Worm (Caenorhabditis elegans) whole organism, midembryonic: ENCODE measurements around the gene evl-14.

Experiments used
- T22C8.4 ChIP-seq: fragments of 200-800 bp; sonication (Bioruptor generic); IDR thresholded peaks from 2 replicates; pipeline ENCODE4 v1.3.6; 2022; ENCODE audit warnings: missing genetic modification characterization, missing compliant biosample characterization
- cog-1 ChIP-seq: sonication (generic microtip); optimal IDR thresholded peaks from 2 replicates; lab custom pipeline; 2016; ENCODE audit warnings: missing genetic modification characterization, missing compliant biosample characterization
- flt-1 ChIP-seq: fragments of 200-800 bp; sonication (Bioruptor generic); IDR thresholded peaks from 2 replicates; pipeline ENCODE4 v1.3.6; 2022; ENCODE audit warnings: missing genetic modification characterization, missing compliant biosample characterization
- klf-2 ChIP-seq: fragments of 200-800 bp; sonication (Bioruptor generic); conservative IDR thresholded peaks from 2 replicates; pipeline ENCODE4 v1.3.6; 2022; ENCODE audit warnings: missing genetic modification reagents, missing genetic modification characterization, missing compliant biosample characterization
- med-1 ChIP-seq: sonication (generic microtip); optimal IDR thresholded peaks from 2 replicates; lab custom pipeline; 2017; ENCODE audit warnings: missing genetic modification characterization, mild to moderate bottlenecking, missing compliant biosample characterization, antibody characterized with exemption, missing genetic modification reagents; ENCODE audit not compliant: insufficient read depth
- ref-1 ChIP-seq: fragments of 200-800 bp; sonication (Bioruptor generic); conservative IDR thresholded peaks from 2 replicates; pipeline ENCODE4 v1.3.6; 2022; ENCODE audit warnings: missing genetic modification reagents, missing genetic modification characterization, missing compliant biosample characterization
- tab-1 ChIP-seq: fragments of 200-800 bp; sonication (Bioruptor generic); IDR thresholded peaks from 2 replicates; pipeline ENCODE4 v1.3.6; 2022; ENCODE audit warnings: missing genetic modification characterization, missing compliant biosample characterization
- ztf-23 ChIP-seq: fragments of 200-800 bp; sonication (Bioruptor generic); IDR thresholded peaks from 2 replicates; pipeline ENCODE4 v1.3.6; 2022; ENCODE audit warnings: missing genetic modification reagents, missing genetic modification characterization, missing compliant biosample characterization
- ztf-29 ChIP-seq: fragments of 200-800 bp; sonication (Bioruptor generic); IDR thresholded peaks from 2 replicates; pipeline ENCODE4 v1.3.6; 2022; ENCODE audit warnings: missing genetic modification reagents, missing genetic modification characterization, missing compliant biosample characterization

Gene evl-14

DNA sequence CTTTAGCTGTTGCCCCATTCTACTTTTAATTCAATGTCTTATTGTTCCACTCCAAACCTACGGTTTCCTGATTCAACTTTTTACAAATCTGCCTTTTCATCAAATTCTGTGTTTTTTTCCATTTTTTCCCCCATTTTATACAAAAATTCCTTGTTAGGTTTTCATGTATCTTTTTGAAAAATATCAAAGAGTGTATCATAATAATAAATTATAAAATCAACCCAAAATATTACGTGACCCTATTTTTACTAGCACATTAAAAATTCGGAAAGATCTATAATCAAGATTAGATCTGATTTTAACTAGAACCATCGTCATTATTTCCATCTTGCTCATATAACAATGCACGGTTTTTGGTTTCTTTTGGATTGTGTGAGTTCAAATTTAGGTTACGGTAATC lies 7.2 kb upstream of the evl-14 start, which contains the start of gene H38K22.6:
H38K22.6 (plus strand) TSS at position 301 of the 400 bp plus-strand sequence.
- TF ChIP-seq klf-2 = no peak

DNA sequence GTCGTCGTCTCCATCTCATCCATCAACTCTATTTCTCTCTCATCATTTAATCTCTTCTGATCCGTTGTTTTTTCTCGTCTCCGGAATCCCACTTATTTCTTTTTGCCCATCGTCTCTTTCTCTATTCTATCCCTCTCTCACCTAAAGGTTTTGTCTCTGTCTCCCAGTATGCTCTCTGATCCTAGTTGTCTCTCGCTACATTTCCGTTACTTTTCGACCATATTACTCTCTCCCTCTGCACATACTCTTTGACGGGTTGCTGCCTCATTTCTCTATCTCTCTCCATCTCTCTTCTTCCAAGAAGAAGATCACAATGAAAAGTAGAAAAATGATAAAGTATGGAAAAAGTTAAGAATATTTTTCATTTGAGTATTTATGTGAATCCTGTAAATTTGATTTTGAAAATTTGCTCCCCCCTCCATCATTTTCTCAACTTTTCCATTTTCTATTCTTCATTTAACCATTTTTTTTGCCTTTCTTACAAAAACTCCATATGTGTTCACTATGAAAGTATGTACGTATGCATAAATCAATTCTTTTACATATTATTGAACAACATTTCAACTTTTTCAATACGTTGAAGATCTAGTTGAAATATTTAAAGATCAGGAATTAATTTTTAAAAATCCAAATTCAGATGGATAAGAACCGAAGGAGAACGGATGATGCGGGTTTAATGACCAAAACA lies 4.3 kb upstream of the evl-14 start, which contains the start of gene tag-131:
tag-131 (plus strand) TSS at position 638 of the 688 bp plus-strand sequence.
- no peak for TF ChIP-seq ztf-29
- TF ChIP-seq T22C8.4 (GFP tag; lab: Robert Waterston, UW) = no peak
- no peak for TF ChIP-seq cog-1 (tag; lab: Kevin White, UChicago)
- no peak for TF ChIP-seq ztf-23 (GFP tag; lab: Robert Waterston, UW)
- no peak for TF ChIP-seq ref-1 (GFP tag; lab: Robert Waterston, UW)
- TF ChIP-seq med-1 (GFP tag; lab: Kevin White, UChicago) = no peak

DNA sequence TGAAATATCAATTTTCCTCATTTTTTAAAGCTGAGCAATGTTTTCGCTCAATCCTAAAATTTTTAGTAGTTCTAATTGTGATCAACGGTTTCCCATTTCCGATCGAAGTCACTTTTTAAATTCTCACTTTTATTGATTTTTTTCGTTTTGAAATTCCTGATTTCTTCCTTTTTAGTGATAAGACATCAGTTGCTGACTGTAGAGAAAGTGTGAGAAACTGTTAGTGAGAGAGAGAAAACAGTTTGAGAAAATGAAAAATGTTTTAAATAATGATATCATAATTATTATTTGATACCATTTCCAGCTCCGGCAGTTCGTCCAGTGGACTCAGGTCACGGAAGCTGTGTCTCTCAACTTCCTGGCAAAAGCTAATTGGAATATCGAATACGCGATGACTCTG lies 1.6 kb upstream of the evl-14 start:
- no peak for TF ChIP-seq cog-1 (tag; lab: Kevin White, UChicago)
- TF ChIP-seq ztf-23 (GFP tag; lab: Robert Waterston, UW) = no peak
- TF ChIP-seq tab-1 = no peak
- no peak for TF ChIP-seq klf-2
- no peak for TF ChIP-seq T22C8.4 (GFP tag; lab: Robert Waterston, UW)
- no peak for TF ChIP-seq ref-1 (GFP tag; lab: Robert Waterston, UW)
- no peak for TF ChIP-seq ztf-29
- no peak for TF ChIP-seq med-1 (GFP tag; lab: Kevin White, UChicago)
- no peak for TF ChIP-seq flt-1 (GFP tag; lab: Robert Waterston, UW)

DNA sequence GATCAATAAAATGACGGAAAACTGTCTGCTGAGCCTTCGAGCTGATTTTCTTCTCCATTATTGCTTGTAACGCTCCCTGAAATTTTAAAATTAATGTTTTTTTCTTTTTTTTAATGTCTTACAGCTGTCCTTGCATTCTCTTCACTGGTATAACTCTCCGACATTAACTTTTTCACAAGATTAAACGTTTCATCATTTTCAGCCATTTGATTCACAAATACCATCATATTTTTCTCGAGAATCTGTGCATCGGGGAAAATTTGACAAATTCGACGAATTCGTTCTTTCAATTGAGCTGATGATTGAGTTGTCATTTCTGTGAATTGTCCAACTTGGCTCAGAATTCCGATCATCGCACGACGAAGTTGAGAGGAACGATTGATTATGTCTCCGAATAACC lies 3.6 kb downstream of the evl-14 start:
- TF ChIP-seq ztf-29 (no peak), T22C8.4 (GFP tag; lab: Robert Waterston, UW) (no peak), ref-1 (GFP tag; lab: Robert Waterston, UW) (no peak), flt-1 (GFP tag; lab: Robert Waterston, UW) (no peak), ztf-23 (GFP tag; lab: Robert Waterston, UW) (no peak), med-1 (GFP tag; lab: Kevin White, UChicago) (no peak), klf-2 (no peak), cog-1 (tag; lab: Kevin White, UChicago) (no peak), tab-1 (no peak)

DNA sequence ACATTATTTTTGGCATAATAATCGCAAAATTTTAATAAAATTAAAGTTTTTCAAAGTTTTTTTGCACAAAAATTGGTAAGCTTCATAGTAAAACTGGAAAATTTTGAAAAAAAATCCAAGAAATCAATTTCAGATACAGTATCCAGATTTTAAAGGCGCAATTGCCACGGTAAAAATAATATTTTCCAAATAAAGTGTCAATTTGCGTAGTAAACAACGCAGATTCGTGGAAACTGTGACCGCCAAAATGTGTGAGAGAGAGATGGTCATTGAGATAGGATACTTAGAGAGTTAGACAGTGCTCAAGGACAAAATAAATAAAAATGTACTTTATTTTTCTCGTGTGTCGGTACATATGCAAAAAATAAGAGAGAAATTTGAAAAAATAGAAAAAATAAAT lies 10.1 kb downstream of the evl-14 start:
- TF ChIP-seq flt-1 (GFP tag; lab: Robert Waterston, UW) (no peak), ref-1 (GFP tag; lab: Robert Waterston, UW) (no peak), ztf-29 (no peak), tab-1 (no peak), klf-2 (no peak), T22C8.4 (GFP tag; lab: Robert Waterston, UW) (no peak), med-1 (GFP tag; lab: Kevin White, UChicago) (no peak), cog-1 (tag; lab: Kevin White, UChicago) (no peak), ztf-23 (GFP tag; lab: Robert Waterston, UW) (no peak)

DNA sequence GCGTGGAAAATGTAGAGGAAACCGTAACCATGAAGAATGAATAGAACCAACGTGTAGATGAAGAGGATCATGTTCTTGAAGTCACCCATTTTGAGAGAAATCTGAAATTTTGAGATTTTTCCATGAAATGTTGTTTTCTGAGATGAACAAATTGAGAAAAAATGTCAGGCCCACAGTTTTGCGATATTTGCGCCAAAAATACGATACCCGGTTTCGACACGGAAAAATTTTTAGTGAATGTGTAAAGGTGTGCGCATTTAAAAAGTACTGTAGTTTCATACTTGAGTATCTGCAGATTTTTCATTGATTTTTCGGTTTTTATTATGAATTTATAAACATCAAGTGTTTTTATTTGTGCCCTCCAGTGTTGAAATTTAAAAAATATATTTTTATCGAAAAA lies 10.6 kb downstream of the evl-14 start, which contains the start of gene R10E4.9:
R10E4.9 (minus strand) TSS at position 101 of the 400 bp plus-strand sequence.
- TF ChIP-seq ref-1 (GFP tag; lab: Robert Waterston, UW) = no peak
- no peak for TF ChIP-seq T22C8.4 (GFP tag; lab: Robert Waterston, UW)
- no peak for TF ChIP-seq med-1 (GFP tag; lab: Kevin White, UChicago)
- no peak for TF ChIP-seq ztf-23 (GFP tag; lab: Robert Waterston, UW)
- TF ChIP-seq tab-1 = no peak
- TF ChIP-seq cog-1 (tag; lab: Kevin White, UChicago) = no peak

DNA sequence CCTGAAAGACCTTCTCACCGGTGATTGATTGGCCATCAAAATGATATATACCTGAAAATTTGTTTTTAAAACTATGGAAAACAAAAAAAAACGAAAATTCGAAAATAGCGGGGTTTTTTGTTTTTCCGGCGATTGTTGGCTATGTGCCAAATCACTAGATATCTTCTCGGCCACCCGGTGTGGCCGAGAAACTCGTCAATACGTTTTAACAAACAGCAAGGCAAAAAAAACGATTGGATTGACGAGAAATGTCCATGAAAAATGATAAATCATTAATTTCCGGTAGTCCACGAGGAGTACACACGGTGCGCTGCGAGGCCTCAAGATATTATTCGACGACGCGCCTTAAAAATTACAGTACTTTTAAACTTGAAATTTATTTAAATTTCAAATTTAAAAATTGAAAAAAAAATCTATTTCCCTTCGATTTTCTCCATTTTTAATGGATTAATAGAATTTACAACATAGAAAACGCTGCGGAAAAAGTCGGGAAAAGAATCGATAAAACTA lies 11.9 kb downstream of the evl-14 start, which contains the start of gene R10E4.11:
R10E4.11 (minus strand) TSS at position 51 of the 510 bp plus-strand sequence.
- TF ChIP-seq ztf-29 (no peak), med-1 (GFP tag; lab: Kevin White, UChicago) (no peak), T22C8.4 (GFP tag; lab: Robert Waterston, UW) (no peak), tab-1 (no peak), flt-1 (GFP tag; lab: Robert Waterston, UW) (no peak), ref-1 (GFP tag; lab: Robert Waterston, UW) (no peak), ztf-23 (GFP tag; lab: Robert Waterston, UW) (no peak)

DNA sequence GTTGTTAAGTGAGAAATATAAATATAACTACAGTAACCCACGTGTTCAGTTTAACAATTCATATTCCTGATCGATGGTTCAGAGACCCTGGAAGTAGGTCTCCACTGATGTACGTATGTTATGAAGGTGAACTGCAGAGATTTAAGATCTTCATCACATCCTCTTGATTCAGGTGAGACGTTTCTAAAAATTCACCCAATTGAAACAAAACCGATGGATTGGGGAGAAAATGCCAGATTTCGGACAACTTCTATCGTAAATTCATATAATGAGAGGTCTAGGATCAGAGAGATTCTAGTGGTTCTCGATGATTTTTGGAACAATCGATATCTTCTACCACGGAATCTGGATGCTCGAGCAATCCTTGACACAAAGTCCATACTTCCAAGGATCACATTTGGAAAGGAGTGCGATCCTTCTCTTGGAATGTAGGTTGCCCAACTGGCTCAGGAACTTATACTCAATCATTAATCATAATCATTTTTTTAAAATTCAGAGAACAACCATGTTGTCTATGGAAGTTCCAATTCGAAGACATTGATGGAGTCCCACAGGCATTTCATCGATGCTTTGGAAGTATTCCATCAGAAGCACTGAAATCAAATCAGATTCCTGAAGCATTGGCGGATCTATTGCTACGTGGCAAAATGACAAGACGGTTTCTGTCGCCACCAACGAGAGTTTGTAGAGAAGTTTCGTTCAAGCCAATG lies 18.6 kb downstream of the evl-14 start, which contains the start of the genes nth-1 and R10E4.7:
nth-1 (minus strand) TSS at position 101 of the 710 bp plus-strand sequence.
R10E4.7 (plus strand) TSS at position 660 of the 710 bp plus-strand sequence.
- TF ChIP-seq flt-1 (GFP tag; lab: Robert Waterston, UW) (no peak), ref-1 (GFP tag; lab: Robert Waterston, UW) (no peak), ztf-23 (GFP tag; lab: Robert Waterston, UW) (no peak), T22C8.4 (GFP tag; lab: Robert Waterston, UW) (no peak), med-1 (GFP tag; lab: Kevin White, UChicago) (no peak), klf-2 (no peak), tab-1 (no peak)

DNA sequence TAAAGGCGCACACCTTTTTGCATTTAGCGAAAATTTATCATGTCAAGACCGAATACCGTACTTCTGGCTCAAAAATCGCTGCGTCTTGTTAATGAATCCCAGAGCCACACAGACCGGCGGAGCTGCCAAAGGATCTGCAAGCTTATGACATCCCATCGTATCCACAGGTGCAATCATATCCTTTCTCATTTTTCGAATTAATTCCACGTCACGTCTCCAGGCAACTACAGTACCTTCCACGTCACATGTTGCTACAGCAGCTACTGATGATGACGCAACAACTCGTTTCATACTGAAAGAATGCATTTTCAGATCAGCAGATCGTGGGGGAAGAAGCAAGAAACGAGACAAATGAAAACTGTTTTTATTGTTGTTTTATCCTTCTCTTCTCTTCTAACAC lies 19.8 kb downstream of the evl-14 start, which contains the start of gene R10E4.6:
R10E4.6 (plus strand) TSS at position 301 of the 400 bp plus-strand sequence.
- no peak for TF ChIP-seq flt-1 (GFP tag; lab: Robert Waterston, UW)
- TF ChIP-seq T22C8.4 (GFP tag; lab: Robert Waterston, UW) = no peak
- no peak for TF ChIP-seq tab-1
- TF ChIP-seq klf-2 = no peak
- no peak for TF ChIP-seq ztf-23 (GFP tag; lab: Robert Waterston, UW)
- no peak for TF ChIP-seq ref-1 (GFP tag; lab: Robert Waterston, UW)
- no peak for TF ChIP-seq med-1 (GFP tag; lab: Kevin White, UChicago)
- no peak for TF ChIP-seq ztf-29
- no peak for TF ChIP-seq cog-1 (tag; lab: Kevin White, UChicago)
